Fruit fly (Drosophila melanogaster): ENCODE results near the gene CG8326.

Gene CG8326

dm6 chrX:17594745-17595144 lies 34.5 kb downstream of the CG8326 start:
- no peak for TF ChIP-seq CG14711 (tag; optimal IDR thresholded peaks at IDR 0.05)
- TF ChIP-seq pad (GFP tag; optimal IDR thresholded peaks at IDR 0.05): no peak
- TF ChIP-seq CG7045 (GFP tag; optimal IDR thresholded peaks at IDR 0.05): no peak
- TF ChIP-seq CG33017 (tag; optimal IDR thresholded peaks at IDR 0.05): no peak
- TF ChIP-seq CG1620 (GFP tag; optimal IDR thresholded peaks at IDR 0.05): no peak
- TF ChIP-seq Mnt (GFP tag; optimal IDR thresholded peaks at IDR 0.05): no peak
- TF ChIP-seq bab1 (GFP tag; optimal IDR thresholded peaks at IDR 0.05): no peak
- TF ChIP-seq CG7101 (tag; optimal IDR thresholded peaks at IDR 0.05): no peak
- no peak for TF ChIP-seq cnc (optimal IDR thresholded peaks at IDR 0.05)
- no peak for TF ChIP-seq CG12768 (GFP tag; optimal IDR thresholded peaks at IDR 0.05)
- TF ChIP-seq cic (GFP tag; optimal IDR thresholded peaks at IDR 0.05): no peak

- no peak for TF ChIP-seq CG7101 (tag; optimal IDR thresholded peaks at IDR 0.05)
- no peak for TF ChIP-seq CG14711 (tag; optimal IDR thresholded peaks at IDR 0.05)
- TF ChIP-seq tj (GFP tag; optimal IDR thresholded peaks at IDR 0.05): peak; percentile 15
- TF ChIP-seq CG33017 (tag; optimal IDR thresholded peaks at IDR 0.05): no peak
- TF ChIP-seq Mnt (GFP tag; optimal IDR thresholded peaks at IDR 0.05): no peak
Measured at dm6 chrX:17588565-17588964, 40.7 kb downstream of the CG8326 start, which contains the start of gene CG12992. CG12992 (plus strand) TSS chrX:17588865.

dm6 chrX:17588134-17588533 lies 41.2 kb downstream of the CG8326 start:
- TF ChIP-seq Mnt (GFP tag; optimal IDR thresholded peaks at IDR 0.05) (peak; percentile 62), cic (GFP tag; optimal IDR thresholded peaks at IDR 0.05) (no peak), CG7101 (tag; optimal IDR thresholded peaks at IDR 0.05) (peak; percentile 83), CG12768 (GFP tag; optimal IDR thresholded peaks at IDR 0.05) (peak; percentile 38), CG1620 (GFP tag; optimal IDR thresholded peaks at IDR 0.05) (no peak), toe (GFP tag; optimal IDR thresholded peaks at IDR 0.05) (no peak), bab1 (GFP tag; optimal IDR thresholded peaks at IDR 0.05) (peak; percentile 92), pad (GFP tag; optimal IDR thresholded peaks at IDR 0.05) (peak; percentile 63), Hr96 (GFP tag; optimal IDR thresholded peaks at IDR 0.05) (no peak), CG11617 (GFP tag; optimal IDR thresholded peaks at IDR 0.05) (peak; percentile 86), ovo (GFP tag; optimal IDR thresholded peaks at IDR 0.05) (peak; percentile 14), CG33017 (tag; optimal IDR thresholded peaks at IDR 0.05) (peak; percentile 70), CG5204 (GFP tag; optimal IDR thresholded peaks at IDR 0.05) (peak; percentile 8), Crg-1 (GFP tag; optimal IDR thresholded peaks at IDR 0.05) (peak; percentile 48), Clk (GFP tag; optimal IDR thresholded peaks at IDR 0.05) (no peak), kay (GFP tag; ENCODE audit: borderline replicate concordance) (peak; percentile 55), tj (GFP tag; optimal IDR thresholded peaks at IDR 0.05) (peak; percentile 79), CG7045 (GFP tag; optimal IDR thresholded peaks at IDR 0.05) (peak; percentile 30), cnc (optimal IDR thresholded peaks at IDR 0.05) (no peak), CG14711 (tag; optimal IDR thresholded peaks at IDR 0.05) (peak; percentile 64)

- TF ChIP-seq cnc (optimal IDR thresholded peaks at IDR 0.05): no peak
- TF ChIP-seq CG7045 (GFP tag; optimal IDR thresholded peaks at IDR 0.05): no peak
- TF ChIP-seq Hr96 (GFP tag; optimal IDR thresholded peaks at IDR 0.05): no peak
- no peak for TF ChIP-seq toe (GFP tag; optimal IDR thresholded peaks at IDR 0.05)
- TF ChIP-seq kay (GFP tag; ENCODE audit: borderline replicate concordance): no peak
- TF ChIP-seq tj (GFP tag; optimal IDR thresholded peaks at IDR 0.05): no peak
- no peak for TF ChIP-seq CG5204 (GFP tag; optimal IDR thresholded peaks at IDR 0.05)
Measured at dm6 chrX:17585892-17586291, 43.4 kb downstream of the CG8326 start.

- no peak for TF ChIP-seq Mnt (GFP tag; optimal IDR thresholded peaks at IDR 0.05)
- no peak for TF ChIP-seq bab1 (GFP tag; optimal IDR thresholded peaks at IDR 0.05)
- no peak for TF ChIP-seq CG33017 (tag; optimal IDR thresholded peaks at IDR 0.05)
- TF ChIP-seq cic (GFP tag; optimal IDR thresholded peaks at IDR 0.05): no peak
- TF ChIP-seq CG5204 (GFP tag; optimal IDR thresholded peaks at IDR 0.05): no peak
- TF ChIP-seq Clk (GFP tag; optimal IDR thresholded peaks at IDR 0.05): no peak
- no peak for TF ChIP-seq toe (GFP tag; optimal IDR thresholded peaks at IDR 0.05)
- no peak for TF ChIP-seq Crg-1 (GFP tag; optimal IDR thresholded peaks at IDR 0.05)
- TF ChIP-seq cnc (optimal IDR thresholded peaks at IDR 0.05): no peak
- TF ChIP-seq pad (GFP tag; optimal IDR thresholded peaks at IDR 0.05): no peak
- no peak for TF ChIP-seq ovo (GFP tag; optimal IDR thresholded peaks at IDR 0.05)
- TF ChIP-seq CG1620 (GFP tag; optimal IDR thresholded peaks at IDR 0.05): no peak
Measured at dm6 chrX:17583706-17584105, 45.6 kb downstream of the CG8326 start.

- no peak for TF ChIP-seq cnc (optimal IDR thresholded peaks at IDR 0.05)
- no peak for TF ChIP-seq Hr96 (GFP tag; optimal IDR thresholded peaks at IDR 0.05)
- TF ChIP-seq ovo (GFP tag; optimal IDR thresholded peaks at IDR 0.05): no peak
- TF ChIP-seq tj (GFP tag; optimal IDR thresholded peaks at IDR 0.05): no peak
- no peak for TF ChIP-seq CG14711 (tag; optimal IDR thresholded peaks at IDR 0.05)
- TF ChIP-seq pad (GFP tag; optimal IDR thresholded peaks at IDR 0.05): no peak
- no peak for TF ChIP-seq cic (GFP tag; optimal IDR thresholded peaks at IDR 0.05)
- no peak for TF ChIP-seq CG5204 (GFP tag; optimal IDR thresholded peaks at IDR 0.05)
- TF ChIP-seq toe (GFP tag; optimal IDR thresholded peaks at IDR 0.05): no peak
- TF ChIP-seq kay (GFP tag; ENCODE audit: borderline replicate concordance): no peak
- no peak for TF ChIP-seq CG1620 (GFP tag; optimal IDR thresholded peaks at IDR 0.05)
Measured at dm6 chrX:17582650-17583049, 46.6 kb downstream of the CG8326 start.

- TF ChIP-seq Crg-1 (GFP tag; optimal IDR thresholded peaks at IDR 0.05) (peak; percentile 3), CG5204 (GFP tag; optimal IDR thresholded peaks at IDR 0.05) (no peak), kay (GFP tag; ENCODE audit: borderline replicate concordance) (peak; percentile 78)
Measured at dm6 chrX:17581606-17582281, 47.5 kb downstream of the CG8326 start.
